Worm (Caenorhabditis elegans) whole organism, young adult: ENCODE results near the gene col-158.
A peak's percentile ranks its signal among the peaks of the same experiment; 100 is the strongest.

Source experiments
- B0035.1 ChIP-seq: sonication (generic microtip); optimal IDR thresholded peaks from 2 replicates; lab custom pipeline; 2016; ENCODE audit warnings: missing genetic modification characterization, mild to moderate bottlenecking, missing compliant biosample characterization, missing genotype, missing genetic modification reagents
- C06A6.2 ChIP-seq: fragments of 200-800 bp; sonication (Bioruptor generic); conservative IDR thresholded peaks from 2 replicates; pipeline ENCODE4 v1.3.6; 2022; ENCODE audit warnings: missing genetic modification characterization, missing compliant biosample characterization
- D2030.7 ChIP-seq: fragments of 200-800 bp; sonication (Bioruptor generic); IDR thresholded peaks from 2 replicates; pipeline ENCODE4 v1.3.6; 2022; ENCODE audit warnings: missing genetic modification reagents, missing genetic modification characterization, missing compliant biosample characterization
- F23B12.7 ChIP-seq: sonication (generic microtip); optimal IDR thresholded peaks from 2 replicates; lab custom pipeline; 2017; ENCODE audit warnings: missing genetic modification characterization, mild to moderate bottlenecking, missing compliant biosample characterization, antibody characterized with exemption, moderate library complexity; ENCODE audit not compliant: insufficient read depth
- F39B2.1 ChIP-seq: fragments of 200-800 bp; sonication (Bioruptor generic); IDR thresholded peaks from 2 replicates; pipeline ENCODE4 v1.3.6; 2022; ENCODE audit warnings: missing genetic modification reagents, missing genetic modification characterization, missing compliant biosample characterization
- K11D2.4 ChIP-seq: fragments of 200-800 bp; sonication (Bioruptor generic); IDR thresholded peaks from 2 replicates; pipeline ENCODE4 v1.3.6; 2022; ENCODE audit warnings: missing genetic modification reagents, missing genetic modification characterization, missing compliant biosample characterization
- K12H6.12 ChIP-seq: fragments of 200-800 bp; sonication (Bioruptor generic); optimal IDR thresholded peaks from 2 replicates; lab custom pipeline; 2018; ENCODE audit warnings: mild to moderate bottlenecking, missing genetic modification characterization, missing compliant biosample characterization
- ama-1 ChIP-seq, 3 experiments: fragments of 150-350 bp in 1 of 3; sonication (generic microtip) in 2 of 3; optimal IDR thresholded peaks; 2 replicates each; lab custom pipeline; 2014 to 2018; ENCODE audit warnings: missing biosample characterization in 2 of 3, missing genetic modification characterization in 2 of 3, missing genetic modification reagents in 2 of 3
- aptf-3 ChIP-seq: fragments of 200-800 bp; sonication (Bioruptor generic); IDR thresholded peaks from 2 replicates; pipeline ENCODE4 v1.3.6; 2022; ENCODE audit warnings: missing genetic modification characterization, missing compliant biosample characterization
- bed-2 ChIP-seq: fragments of 200-800 bp; sonication (Bioruptor generic); IDR thresholded peaks from 2 replicates; pipeline ENCODE4 v1.3.6; 2022; ENCODE audit warnings: missing genetic modification reagents, missing genetic modification characterization, missing compliant biosample characterization
- ccch-3 ChIP-seq: fragments of 200-800 bp; sonication (Bioruptor generic); optimal IDR thresholded peaks from 2 replicates; lab custom pipeline; 2018; ENCODE audit warnings: mild to moderate bottlenecking, missing genetic modification characterization, missing compliant biosample characterization
- cebp-2 ChIP-seq: fragments of 200-800 bp; sonication (Bioruptor generic); IDR thresholded peaks from 2 replicates; pipeline ENCODE4 v1.3.6; 2022; ENCODE audit warnings: missing genetic modification characterization, missing compliant biosample characterization
- chd-7 ChIP-seq: sonication (generic microtip); optimal IDR thresholded peaks from 2 replicates; lab custom pipeline; 2016; ENCODE audit warnings: mild to moderate bottlenecking, missing genetic modification characterization, moderate library complexity, missing compliant biosample characterization
- dox-1 ChIP-seq: fragments of 200-800 bp; sonication (Bioruptor generic); IDR thresholded peaks from 2 replicates; pipeline ENCODE4 v1.3.6; 2022; ENCODE audit warnings: missing genetic modification reagents, missing genetic modification characterization, missing compliant biosample characterization
- egrh-3 ChIP-seq: fragments of 200-800 bp; sonication (Bioruptor generic); IDR thresholded peaks from 2 replicates; pipeline ENCODE4 v1.3.6; 2022; ENCODE audit warnings: missing genetic modification reagents, missing genetic modification characterization, missing compliant biosample characterization
- ets-4 ChIP-seq: fragments of 200-800 bp; sonication (Bioruptor generic); optimal IDR thresholded peaks from 2 replicates; lab custom pipeline; 2018; ENCODE audit warnings: mild to moderate bottlenecking, missing genetic modification characterization, missing compliant biosample characterization
- gei-17 ChIP-seq: fragments of 200-800 bp; sonication (Bioruptor generic); optimal IDR thresholded peaks from 2 replicates; lab custom pipeline; 2018; ENCODE audit warnings: mild to moderate bottlenecking, missing genetic modification characterization, missing compliant biosample characterization
- hlh-12 ChIP-seq: sonication (generic microtip); optimal IDR thresholded peaks from 2 replicates; lab custom pipeline; 2016; ENCODE audit warnings: missing genetic modification characterization, missing compliant biosample characterization
- hlh-26 ChIP-seq: fragments of 200-800 bp; sonication (Bioruptor generic); conservative IDR thresholded peaks from 2 replicates; pipeline ENCODE4 v1.3.6; 2022; ENCODE audit warnings: missing genetic modification reagents, missing genetic modification characterization, missing compliant biosample characterization
- hmg-1.2 ChIP-seq: fragments of 200-800 bp; sonication (Bioruptor generic); IDR thresholded peaks from 2 replicates; pipeline ENCODE4 v1.3.6; 2022; ENCODE audit warnings: missing genetic modification reagents, missing genetic modification characterization, missing compliant biosample characterization
- lag-1 ChIP-seq: fragments of 200-800 bp; sonication (Bioruptor generic); IDR thresholded peaks from 2 replicates; pipeline ENCODE4 v1.3.6; 2022; ENCODE audit warnings: missing genetic modification reagents, missing genetic modification characterization, missing compliant biosample characterization
- let-526 ChIP-seq: fragments of 200-800 bp; sonication (Bioruptor generic); IDR thresholded peaks from 2 replicates; pipeline ENCODE4 v1.3.6; 2022; ENCODE audit warnings: missing genetic modification reagents, missing genetic modification characterization, missing compliant biosample characterization
- lin-35 ChIP-seq, 3 experiments: fragments of 150-350 bp in 2 of 3; sonication (generic microtip) in 1 of 3; optimal IDR thresholded peaks; 2 replicates each; lab custom pipeline; 2014 to 2018; ENCODE audit warnings: missing biosample characterization in 3 of 3, missing genetic modification characterization in 3 of 3, missing genetic modification reagents in 3 of 3
- madf-3 ChIP-seq: fragments of 200-800 bp; sonication (Bioruptor generic); IDR thresholded peaks from 2 replicates; pipeline ENCODE4 v1.3.6; 2022; ENCODE audit warnings: missing genetic modification reagents, missing genetic modification characterization, missing compliant biosample characterization
- madf-6 ChIP-seq: fragments of 200-800 bp; sonication (Bioruptor generic); IDR thresholded peaks from 2 replicates; pipeline ENCODE4 v1.3.6; 2022; ENCODE audit warnings: missing genetic modification reagents, missing genetic modification characterization, missing compliant biosample characterization
- madf-8 ChIP-seq: fragments of 200-800 bp; sonication (Bioruptor generic); conservative IDR thresholded peaks from 2 replicates; pipeline ENCODE4 v1.3.6; 2022; ENCODE audit warnings: missing genetic modification reagents, missing genetic modification characterization, missing compliant biosample characterization
- mcd-1 ChIP-seq: fragments of 200-800 bp; sonication (Bioruptor generic); IDR thresholded peaks from 2 replicates; pipeline ENCODE4 v1.3.6; 2022; ENCODE audit warnings: missing genetic modification reagents, missing genetic modification characterization, missing compliant biosample characterization
- mes-4 ChIP-seq: sonication (generic microtip); optimal IDR thresholded peaks from 2 replicates; lab custom pipeline; 2016; ENCODE audit warnings: missing genotype, missing genetic modification characterization, missing compliant biosample characterization
- nfyb-1 ChIP-seq: fragments of 200-800 bp; sonication (Bioruptor generic); IDR thresholded peaks from 2 replicates; pipeline ENCODE4 v1.3.6; 2022; ENCODE audit warnings: missing genetic modification reagents, missing genetic modification characterization, missing compliant biosample characterization
- nhr-179 ChIP-seq: sonication (generic microtip); optimal IDR thresholded peaks from 2 replicates; lab custom pipeline; 2016; ENCODE audit warnings: mild to moderate bottlenecking, missing genetic modification characterization, missing compliant biosample characterization
- nhr-80 ChIP-seq: sonication (generic microtip); optimal IDR thresholded peaks from 2 replicates; lab custom pipeline; 2016; ENCODE audit warnings: missing genetic modification characterization, missing compliant biosample characterization
- pbrm-1 ChIP-seq: fragments of 200-800 bp; sonication (Bioruptor generic); IDR thresholded peaks from 2 replicates; pipeline ENCODE4 v1.3.6; 2022; ENCODE audit warnings: missing genetic modification reagents, missing genetic modification characterization, missing compliant biosample characterization
- rcor-1 ChIP-seq: fragments of 200-800 bp; sonication (Bioruptor generic); IDR thresholded peaks from 2 replicates; pipeline ENCODE4 v1.3.6; 2022; ENCODE audit warnings: missing genetic modification reagents, missing genetic modification characterization, missing compliant biosample characterization
- rpc-1 ChIP-seq, 2 experiments: fragments of 150-350 bp in 1 of 2; sonication (generic microtip) in 1 of 2; optimal IDR thresholded peaks; 2 replicates each; lab custom pipeline; 2014 to 2018; ENCODE audit warnings: missing biosample characterization in 1 of 2, missing genetic modification characterization in 1 of 2, missing genetic modification reagents in 1 of 2, missing genotype in 1 of 2
- sdz-38 ChIP-seq: sonication (generic microtip); optimal IDR thresholded peaks from 2 replicates; lab custom pipeline; 2016; ENCODE audit warnings: missing genotype, missing genetic modification characterization, missing compliant biosample characterization
- snpc-1.3 ChIP-seq: sonication (generic microtip); optimal IDR thresholded peaks from 2 replicates; lab custom pipeline; 2017; ENCODE audit warnings: missing genetic modification characterization, mild to moderate bottlenecking, missing compliant biosample characterization, antibody characterized with exemption, moderate library complexity, missing genotype, missing genetic modification reagents; ENCODE audit not compliant: insufficient read depth
- snpc-4 ChIP-seq, 5 experiments: fragments of 150-350 bp in 1 of 5; sonication (generic microtip) in 4 of 5; optimal IDR thresholded peaks; 2 replicates each; lab custom pipeline; 2014 to 2018; ENCODE audit warnings: missing genetic modification characterization in 5 of 5, missing biosample characterization in 3 of 5, antibody characterized with exemption in 2 of 5, mild to moderate bottlenecking in 2 of 5, missing compliant biosample characterization in 2 of 5, missing genotype in 2 of 5, moderate library complexity in 2 of 5, missing genetic modification reagents in 1 of 5
- tbx-9 ChIP-seq: sonication (generic microtip); optimal IDR thresholded peaks from 2 replicates; lab custom pipeline; 2016; ENCODE audit warnings: borderline replicate concordance, missing genetic modification characterization, inconsistent platforms, missing compliant biosample characterization
- xnd-1 ChIP-seq: sonication (generic microtip); optimal IDR thresholded peaks from 2 replicates; lab custom pipeline; 2016; ENCODE audit warnings: missing genotype, missing genetic modification reagents, missing genetic modification characterization, missing compliant biosample characterization
- zfh-2 ChIP-seq: fragments of 200-800 bp; sonication (Bioruptor generic); conservative IDR thresholded peaks from 2 replicates; pipeline ENCODE4 v1.3.6; 2022; ENCODE audit warnings: missing genetic modification reagents, missing genetic modification characterization, missing compliant biosample characterization
- zim-3 ChIP-seq: sonication (generic microtip); optimal IDR thresholded peaks from 2 replicates; lab custom pipeline; 2017; ENCODE audit warnings: mild to moderate bottlenecking, missing genetic modification characterization, moderate library complexity, missing compliant biosample characterization

col-158 gene

ce11 chrV:11836073-11836472 lies 6.7 kb downstream of the col-158 start, which contains the start of gene R13H4.2:
Gene R13H4.2 (plus strand): TSS chrV:11836391.
- no peak for TF ChIP-seq cebp-2 (GFP tag; lab: Robert Waterston, UW)
- TF ChIP-seq K12H6.12 (tag; lab: Kevin White, UChicago): peak; percentile 10

- TF ChIP-seq xnd-1 (tag; lab: Kevin White, UChicago): no peak
- no peak for TF ChIP-seq hmg-1.2 (GFP tag; lab: Robert Waterston, UW)
- no peak for TF ChIP-seq let-526 (GFP tag; lab: Robert Waterston, UW)
- no peak for TF ChIP-seq dox-1 (GFP tag; lab: Robert Waterston, UW)
- no peak for TF ChIP-seq madf-3 (GFP tag; lab: Robert Waterston, UW)
- TF ChIP-seq D2030.7: no peak
- no peak for TF ChIP-seq aptf-3
- no peak for TF ChIP-seq lin-35 (GFP tag; optimal IDR thresholded peaks at IDR 0.05; lab: Kevin White, UChicago)
- TF ChIP-seq snpc-1.3 (tag; lab: Kevin White, UChicago): no peak
- TF ChIP-seq gei-17: no peak
- no peak for TF ChIP-seq zim-3
- TF ChIP-seq ccch-3 (GFP tag; lab: Kevin White, UChicago): no peak
- no peak for TF ChIP-seq hlh-26 (GFP tag; lab: Robert Waterston, UW)
- no peak for TF ChIP-seq lag-1 (GFP tag; lab: Robert Waterston, UW)
- TF ChIP-seq B0035.1 (tag; lab: Kevin White, UChicago): no peak
- TF ChIP-seq rcor-1: no peak
- TF ChIP-seq, all 124 proteins: peak for 0
Observed at ce11 chrV:11839220-11839619, 9.8 kb downstream of the col-158 start, which contains the start of gene idpb-5. Gene idpb-5 (plus strand): TSS chrV:11839520.

ce11 chrV:11843678-11844366 lies 14.4 kb downstream of the col-158 start, which contains the start of gene nphp-4:
Gene nphp-4 (minus strand): TSS chrV:11843728.
- TF ChIP-seq ama-1 (optimal IDR thresholded peaks at IDR 0.05; lab: Kevin White, UChicago) (no peak), ama-1 (GFP tag; optimal IDR thresholded peaks at IDR 0.05; lab: Kevin White, UChicago) (no peak), K11D2.4 (GFP tag; lab: Robert Waterston, UW) (no peak), cebp-2 (GFP tag; lab: Robert Waterston, UW) (no peak), F23B12.7 (tag; lab: Kevin White, UChicago) (no peak), egrh-3 (no peak), nfyb-1 (GFP tag; lab: Robert Waterston, UW) (no peak), C06A6.2 (no peak), bed-2 (GFP tag; lab: Robert Waterston, UW) (no peak), lag-1 (GFP tag; lab: Robert Waterston, UW) (no peak), madf-8 (GFP tag; lab: Robert Waterston, UW) (no peak), snpc-4 (GFP tag; optimal IDR thresholded peaks at IDR 0.05; lab: Kevin White, UChicago) (no peak), snpc-4 (tag; optimal IDR thresholded peaks at IDR 0.05; lab: Kevin White, UChicago) (no peak), hlh-12 (tag; lab: Kevin White, UChicago) (no peak), madf-6 (GFP tag; lab: Robert Waterston, UW) (no peak), ets-4 (GFP tag; lab: Kevin White, UChicago) (no peak)

ce11 chrV:11844828-11845227 lies 15.4 kb downstream of the col-158 start:
- TF ChIP-seq K11D2.4 (GFP tag; lab: Robert Waterston, UW) (0 out of 2 replicates have a peak, but pooled peaks have one; percentile 48), rpc-1 (optimal IDR thresholded peaks at IDR 0.05; lab: Kevin White, UChicago) (no peak), rpc-1 (tag; optimal IDR thresholded peaks at IDR 0.05; lab: Kevin White, UChicago) (no peak), F39B2.1 (no peak), nhr-80 (tag; lab: Kevin White, UChicago) (peak; percentile 31), chd-7 (peak; percentile 12), mes-4 (tag; lab: Kevin White, UChicago) (no peak), tbx-9 (tag; lab: Kevin White, UChicago) (no peak), pbrm-1 (GFP tag; lab: Robert Waterston, UW) (no peak), nhr-179 (tag; lab: Kevin White, UChicago) (no peak), let-526 (GFP tag; lab: Robert Waterston, UW) (no peak), mcd-1 (GFP tag; lab: Robert Waterston, UW) (0 out of 2 replicates have a peak, but pooled peaks have one; percentile 30), K12H6.12 (tag; lab: Kevin White, UChicago) (peak; percentile 38), lag-1 (GFP tag; lab: Robert Waterston, UW) (no peak), hmg-1.2 (GFP tag; lab: Robert Waterston, UW) (peak; percentile 45; the same call in 1 of the 2 replicates), sdz-38 (tag; lab: Kevin White, UChicago) (no peak), dox-1 (GFP tag; lab: Robert Waterston, UW) (peak; percentile 48; the same call in 1 of the 2 replicates), zfh-2 (GFP tag; lab: Robert Waterston, UW) (peak; percentile 88)
